Fruit fly (Drosophila melanogaster) whole organism, embryonic: ENCODE data around the gene N.

Source experiments
- B-H1 ChIP-seq: fragments of 200-800 bp; sonication (Bioruptor generic); IDR thresholded peaks from 3 replicates; pipeline ENCODE4 v1.3.6; 2022; ENCODE audit warnings: missing biosample characterization, missing genetic modification characterization
- Bgb ChIP-seq: fragments of 200-800 bp; sonication (Bioruptor generic); IDR thresholded peaks from 2 replicates; pipeline ENCODE4 v1.3.6; 2022; ENCODE audit warnings: missing biosample characterization, missing genetic modification characterization; ENCODE audit not compliant: partially characterized antibody
- CG10267 ChIP-seq: fragments of 200-800 bp; sonication (Bioruptor generic); optimal IDR thresholded peaks from 2 replicates; lab custom pipeline; 2018; ENCODE audit warnings: missing biosample characterization, mild to moderate bottlenecking, missing genetic modification characterization, moderate library complexity
- CG11247 ChIP-seq: fragments of 200-800 bp; sonication (Bioruptor generic); IDR thresholded peaks from 2 replicates; pipeline ENCODE4 v1.3.6; 2022; ENCODE audit warnings: missing biosample characterization, missing genetic modification characterization
- CG11456 ChIP-seq: fragments of 200-800 bp; sonication (Bioruptor generic); IDR thresholded peaks from 3 replicates; pipeline ENCODE4 v1.3.6; 2022; ENCODE audit warnings: missing biosample characterization, missing genetic modification characterization
- CG12219 ChIP-seq: fragments of 200-800 bp; sonication (Bioruptor generic); optimal IDR thresholded peaks from 3 replicates; lab custom pipeline; 2018; ENCODE audit warnings: missing biosample characterization, mild to moderate bottlenecking, missing genetic modification characterization
- CG12299 ChIP-seq: fragments of 200-800 bp; sonication (Bioruptor generic); optimal IDR thresholded peaks from 2 replicates; lab custom pipeline; 2018; ENCODE audit warnings: missing biosample characterization, mild to moderate bottlenecking, missing genetic modification characterization
- CG12744 ChIP-seq: fragments of 200-800 bp; sonication (Bioruptor generic); optimal IDR thresholded peaks from 2 replicates; lab custom pipeline; 2016; ENCODE audit warnings: missing biosample characterization, missing genetic modification characterization
- CG13894 ChIP-seq: fragments of 200-800 bp; sonication (Bioruptor generic); optimal IDR thresholded peaks from 3 replicates; lab custom pipeline; 2018; ENCODE audit warnings: missing biosample characterization, mild to moderate bottlenecking, missing genetic modification characterization, moderate library complexity
- CG15011 ChIP-seq: fragments of 200-800 bp; sonication (Bioruptor generic); optimal IDR thresholded peaks from 3 replicates; lab custom pipeline; 2018; ENCODE audit warnings: missing biosample characterization, mild to moderate bottlenecking, missing genetic modification characterization
- CG1529 ChIP-seq: fragments of 200-800 bp; sonication (Bioruptor generic); optimal IDR thresholded peaks from 3 replicates; lab custom pipeline; 2018; ENCODE audit warnings: missing biosample characterization, missing genetic modification characterization
- CG15514 ChIP-seq: fragments of 200-800 bp; sonication (Bioruptor generic); optimal IDR thresholded peaks from 3 replicates; lab custom pipeline; 2017; ENCODE audit warnings: missing biosample characterization, missing genetic modification characterization, mild to moderate bottlenecking, moderate library complexity, missing genetic modification reagents
- CG17912 ChIP-seq: fragments of 200-800 bp; sonication (Bioruptor generic); optimal IDR thresholded peaks from 2 replicates; lab custom pipeline; 2018; ENCODE audit warnings: missing biosample characterization, mild to moderate bottlenecking, missing genetic modification characterization
- CG2199 ChIP-seq: fragments of 200-800 bp; sonication (Bioruptor generic); IDR thresholded peaks from 3 replicates; pipeline ENCODE4 v1.3.6; 2022; ENCODE audit warnings: missing biosample characterization, missing genetic modification characterization
- CG2678 ChIP-seq: fragments of 200-800 bp; sonication (Bioruptor generic); optimal IDR thresholded peaks from 3 replicates; lab custom pipeline; 2019; ENCODE audit warnings: missing biosample characterization, mild to moderate bottlenecking, missing genetic modification characterization, moderate library complexity
- CG3407 ChIP-seq: fragments of 200-800 bp; sonication (Bioruptor generic); optimal IDR thresholded peaks from 2 replicates; lab custom pipeline; 2018; ENCODE audit warnings: missing biosample characterization, mild to moderate bottlenecking, missing genetic modification characterization
- CG4282 ChIP-seq: fragments of 200-800 bp; sonication (Bioruptor generic); optimal IDR thresholded peaks from 2 replicates; lab custom pipeline; 2016; ENCODE audit warnings: missing biosample characterization, missing genetic modification characterization
- CG43689 ChIP-seq: fragments of 200-800 bp; sonication (Bioruptor generic); IDR thresholded peaks from 2 replicates; pipeline ENCODE4 v1.3.6; 2022; ENCODE audit warnings: missing biosample characterization, missing genetic modification characterization
- CG6175 ChIP-seq: fragments of 200-800 bp; sonication (Bioruptor generic); IDR thresholded peaks from 3 replicates; pipeline ENCODE4 v1.3.6; 2022; ENCODE audit warnings: missing biosample characterization, missing genetic modification characterization
- CG7556 ChIP-seq: fragments of 200-800 bp; sonication (Bioruptor generic); optimal IDR thresholded peaks from 2 replicates; lab custom pipeline; 2017; ENCODE audit warnings: missing biosample characterization, mild to moderate bottlenecking, missing genetic modification characterization
- CG7839 ChIP-seq: fragments of 200-800 bp; sonication (Bioruptor generic); optimal IDR thresholded peaks from 3 replicates; lab custom pipeline; 2018; ENCODE audit warnings: missing biosample characterization, mild to moderate bottlenecking, missing genetic modification characterization, moderate library complexity
- CG8359 ChIP-seq: fragments of 200-800 bp; sonication (Bioruptor generic); optimal IDR thresholded peaks from 2 replicates; lab custom pipeline; 2017; ENCODE audit warnings: missing biosample characterization, mild to moderate bottlenecking, missing genetic modification characterization, borderline replicate concordance
- CG9727 ChIP-seq: fragments of 200-800 bp; sonication (Bioruptor generic); optimal IDR thresholded peaks from 3 replicates; lab custom pipeline; 2017; ENCODE audit warnings: missing biosample characterization, mild to moderate bottlenecking, missing genetic modification characterization
- CG9817 ChIP-seq: fragments of 200-800 bp; sonication (Bioruptor generic); optimal IDR thresholded peaks from 2 replicates; lab custom pipeline; 2018; ENCODE audit warnings: missing biosample characterization, mild to moderate bottlenecking, missing genetic modification characterization, moderate library complexity
- CG9876 ChIP-seq: fragments of 200-800 bp; sonication (Bioruptor generic); optimal IDR thresholded peaks from 2 replicates; lab custom pipeline; 2016; ENCODE audit warnings: missing biosample characterization, missing genetic modification characterization
- Camta ChIP-seq: fragments of 200-800 bp; sonication (Bioruptor generic); optimal IDR thresholded peaks from 2 replicates; lab custom pipeline; 2016; ENCODE audit warnings: missing biosample characterization, missing genetic modification characterization
- Gug ChIP-seq: fragments of 200-800 bp; sonication (Bioruptor generic); IDR thresholded peaks from 4 replicates; pipeline ENCODE4 v1.3.6; 2022; ENCODE audit warnings: missing biosample characterization, missing genetic modification characterization
- H2.0 ChIP-seq: fragments of 200-800 bp; sonication (Bioruptor generic); IDR thresholded peaks from 2 replicates; pipeline ENCODE4 v1.3.6; 2022; ENCODE audit warnings: missing biosample characterization, missing genetic modification characterization
- Hr51 ChIP-seq, 2 experiments: fragments of 200-800 bp; sonication (Bioruptor generic); optimal IDR thresholded peaks; 2 replicates in 1 of 2; 3 replicates in 1 of 2; lab custom pipeline; 2016 to 2018; ENCODE audit warnings: missing biosample characterization in 2 of 2, missing genetic modification characterization in 2 of 2, mild to moderate bottlenecking in 1 of 2, moderate library complexity in 1 of 2
- Jarid2 ChIP-seq: fragments of 200-800 bp; sonication (Bioruptor generic); optimal IDR thresholded peaks from 3 replicates; lab custom pipeline; 2017; ENCODE audit warnings: mild to moderate bottlenecking, missing biosample characterization, missing genetic modification reagents, missing genetic modification characterization
- MTF-1 ChIP-seq: fragments of 200-800 bp; sonication (Bioruptor generic); optimal IDR thresholded peaks from 2 replicates; lab custom pipeline; 2018; ENCODE audit warnings: missing biosample characterization, mild to moderate bottlenecking, missing genetic modification characterization, borderline replicate concordance
- Ptx1 ChIP-seq: fragments of 200-800 bp; sonication (Bioruptor generic); IDR thresholded peaks from 2 replicates; pipeline ENCODE4 v1.3.6; 2022; ENCODE audit warnings: missing biosample characterization, missing genetic modification characterization
- Ravus ChIP-seq: fragments of 200-800 bp; sonication (Bioruptor generic); IDR thresholded peaks from 2 replicates; pipeline ENCODE4 v1.3.6; 2022; ENCODE audit warnings: missing biosample characterization, missing genetic modification characterization
- Side ChIP-seq: fragments of 200-800 bp; sonication (Bioruptor generic); optimal IDR thresholded peaks from 2 replicates; lab custom pipeline; 2016; ENCODE audit warnings: missing biosample characterization, missing genetic modification characterization
- ab ChIP-seq: fragments of 200-800 bp; sonication (Bioruptor generic); optimal IDR thresholded peaks from 2 replicates; lab custom pipeline; 2016; ENCODE audit warnings: missing biosample characterization, missing genetic modification characterization
- ac ChIP-seq: fragments of 200-800 bp; sonication (Bioruptor generic); optimal IDR thresholded peaks from 3 replicates; lab custom pipeline; 2017; ENCODE audit warnings: missing biosample characterization, mild to moderate bottlenecking, missing genetic modification characterization
- crc ChIP-seq: fragments of 200-800 bp; sonication (Bioruptor generic); optimal IDR thresholded peaks from 2 replicates; lab custom pipeline; 2016; ENCODE audit warnings: missing biosample characterization, missing genetic modification characterization
- dpn ChIP-seq, 2 experiments: fragments of 200-800 bp; sonication (Bioruptor generic); optimal IDR thresholded peaks; 3 replicates each; lab custom pipeline; 2016; ENCODE audit warnings: missing biosample characterization in 2 of 2, missing genetic modification characterization in 2 of 2
- exex ChIP-seq: fragments of 200-800 bp; sonication (Bioruptor generic); optimal IDR thresholded peaks from 4 replicates; lab custom pipeline; 2018; ENCODE audit warnings: missing biosample characterization, mild to moderate bottlenecking, missing genetic modification characterization, moderate library complexity
- ham ChIP-seq: fragments of 200-800 bp; sonication (Bioruptor generic); IDR thresholded peaks from 2 replicates; pipeline ENCODE4 v1.3.6; 2022; ENCODE audit warnings: missing biosample characterization, missing genetic modification characterization
- hbn ChIP-seq: fragments of 200-800 bp; sonication (Bioruptor generic); IDR thresholded peaks from 2 replicates; pipeline ENCODE4 v1.3.6; 2022; ENCODE audit warnings: missing biosample characterization, missing genetic modification characterization; ENCODE audit not compliant: partially characterized antibody
- kah ChIP-seq: fragments of 200-800 bp; sonication (Bioruptor generic); optimal IDR thresholded peaks from 2 replicates; lab custom pipeline; 2018; ENCODE audit warnings: missing biosample characterization, mild to moderate bottlenecking, missing genetic modification characterization
- mld ChIP-seq: fragments of 200-800 bp; sonication (Bioruptor generic); IDR thresholded peaks from 3 replicates; pipeline ENCODE4 v1.3.6; 2022; ENCODE audit warnings: missing biosample characterization, missing genetic modification characterization; ENCODE audit not compliant: partially characterized antibody
- pho ChIP-seq: fragments of 200-800 bp; sonication (Bioruptor generic); optimal IDR thresholded peaks from 2 replicates; lab custom pipeline; 2016; ENCODE audit warnings: missing biosample characterization, missing genetic modification characterization
- repo ChIP-seq: fragments of 200-800 bp; sonication (Bioruptor generic); optimal IDR thresholded peaks from 2 replicates; lab custom pipeline; 2016; ENCODE audit warnings: missing biosample characterization, missing genetic modification characterization
- sim ChIP-seq: fragments of 200-800 bp; sonication (Bioruptor generic); IDR thresholded peaks from 2 replicates; pipeline ENCODE4 v1.3.6; 2022; ENCODE audit warnings: missing biosample characterization, missing genetic modification characterization
- slou ChIP-seq: fragments of 200-800 bp; sonication (Bioruptor generic); optimal IDR thresholded peaks from 3 replicates; lab custom pipeline; 2016; ENCODE audit warnings: missing biosample characterization, missing genetic modification characterization
- so ChIP-seq: fragments of 200-800 bp; sonication (Bioruptor generic); IDR thresholded peaks from 3 replicates; pipeline ENCODE4 v1.3.6; 2022; ENCODE audit warnings: missing biosample characterization, missing genetic modification characterization
- stc ChIP-seq: fragments of 200-800 bp; sonication (Bioruptor generic); IDR thresholded peaks from 2 replicates; pipeline ENCODE4 v1.3.6; 2022; ENCODE audit warnings: missing biosample characterization, missing genetic modification characterization
- tll ChIP-seq, 2 experiments: fragments of 200-800 bp in 1 of 2; fragments of >200 bp in 1 of 2; sonication (Bioruptor generic) in 1 of 2; optimal IDR thresholded peaks; 2 replicates each; lab custom pipeline; 2017 to 2019; ENCODE audit warnings: missing biosample characterization in 2 of 2, missing genetic modification characterization in 2 of 2, mild to moderate bottlenecking in 1 of 2, moderate library complexity in 1 of 2
- vvl ChIP-seq: fragments of 200-800 bp; sonication (Bioruptor generic); IDR thresholded peaks from 2 replicates; pipeline ENCODE4 v1.3.6; 2022; ENCODE audit warnings: missing biosample characterization, missing genetic modification characterization

Gene N

dm6 chrX:3188419-3188818, 53.7 kb downstream of the N start (continued):
- TF ChIP-seq CG1529 (GFP tag; lab: Kevin White, UChicago) (peak; percentile 1), pho (GFP tag; lab: Kevin White, UChicago) (no peak), CG3407 (GFP tag; lab: Kevin White, UChicago) (peak; percentile 53), CG8359 (GFP tag; lab: Kevin White, UChicago) (peak; percentile 33), Jarid2 (GFP tag; lab: Kevin White, UChicago) (no peak), CG15011 (GFP tag; lab: Kevin White, UChicago) (peak; percentile 21), MTF-1 (GFP tag; lab: Kevin White, UChicago) (peak; percentile 72), Camta (GFP tag; lab: Kevin White, UChicago) (peak; percentile 53), CG17912 (GFP tag; lab: Kevin White, UChicago) (peak; percentile 51), kah (GFP tag; lab: Kevin White, UChicago) (peak; percentile 24), CG43689 (GFP tag; lab: Robert Waterston, UW) (no peak), Ravus (no peak), CG15514 (peak; percentile 25), CG11247 (no peak), so (peak; percentile 64; the same call in 1 of the 3 replicates), Gug (no peak), CG13894 (tag; lab: Kevin White, UChicago) (no peak), CG2199 (GFP tag; lab: Robert Waterston, UW) (no peak), CG7556 (GFP tag; lab: Kevin White, UChicago) (peak; percentile 16), CG2678 (tag; lab: Kevin White, UChicago) (peak; percentile 69), CG4282 (no peak), Bgb (no peak), CG9727 (GFP tag; lab: Kevin White, UChicago) (peak; percentile 32), CG9817 (tag; lab: Kevin White, UChicago) (peak; percentile 19), stc (GFP tag; lab: Robert Waterston, UW) (no peak; the same call in 1 of the 2 replicates), dpn (GFP tag; optimal IDR thresholded peaks at IDR 0.05; lab: Kevin White, UChicago) (peak in 1 of 2 experiments; percentile 35), mld (GFP tag; lab: Robert Waterston, UW) (no peak), ham (GFP tag; lab: Robert Waterston, UW) (no peak), CG6175 (no peak), CG7839 (tag; lab: Kevin White, UChicago) (peak; percentile 5), CG12744 (GFP tag; lab: Kevin White, UChicago) (no peak), Ptx1 (no peak), hbn (no peak), sim (peak; percentile 26; the same call in 1 of the 2 replicates), Side (GFP tag; lab: Kevin White, UChicago) (peak; percentile 52), crc (GFP tag; lab: Kevin White, UChicago) (no peak), CG12299 (tag; lab: Kevin White, UChicago) (no peak), Hr51 (GFP tag; optimal IDR thresholded peaks at IDR 0.05; lab: Kevin White, UChicago) (no peak), CG11456 (no peak), CG12219 (GFP tag; lab: Kevin White, UChicago) (no peak), ab (GFP tag; lab: Kevin White, UChicago) (no peak), CG10267 (peak; percentile 10), H2.0 (GFP tag; lab: Robert Waterston, UW) (no peak), vvl (GFP tag; lab: Robert Waterston, UW) (peak; percentile 47; the same call in 1 of the 2 replicates), exex (tag; lab: Kevin White, UChicago) (peak; percentile 17), B-H1 (GFP tag; lab: Robert Waterston, UW) (no peak), ac (GFP tag; lab: Kevin White, UChicago) (no peak), CG9876 (no peak), tll (GFP tag; optimal IDR thresholded peaks at IDR 0.05; lab: Kevin White, UChicago) (no peak), slou (peak; percentile 17), repo (GFP tag; lab: Kevin White, UChicago) (peak; percentile 4)
